Worm (Caenorhabditis elegans): ENCODE measurements around the gene B0432.11.

B0432.11 gene

ce11 chrII:305645-306044, 11.1 kb upstream of the B0432.11 start, which contains the start of gene col-69:
Gene col-69, minus strand, starts transcription at chrII:305745.
- no peak for TF ChIP-seq unc-62 (GFP tag; optimal IDR thresholded peaks at IDR 0.05)

ce11 chrII:303927-304711, 9.6 kb upstream of the B0432.11 start:
- no peak for TF ChIP-seq unc-62 (GFP tag; optimal IDR thresholded peaks at IDR 0.05)

ce11 chrII:300977-301772, 6.7 kb upstream of the B0432.11 start, which contains the start of gene K01A2.5:
Gene K01A2.5, plus strand, starts transcription at chrII:301273.
- no peak for TF ChIP-seq unc-62 (GFP tag; optimal IDR thresholded peaks at IDR 0.05)

ce11 chrII:299684-300083, 5.2 kb upstream of the B0432.11 start, which contains the start of gene K01A2.6:
Gene K01A2.6, plus strand, starts transcription at chrII:299984.
- TF ChIP-seq unc-62 (GFP tag; optimal IDR thresholded peaks at IDR 0.05), result no peak

- no peak for TF ChIP-seq unc-62 (GFP tag; optimal IDR thresholded peaks at IDR 0.05)
Measured at ce11 chrII:296911-297440, 2.5 kb upstream of the B0432.11 start, which contains the start of the genes clec-117 and B0432.1. Gene clec-117, minus strand, starts transcription at chrII:297011. Gene B0432.1, plus strand, starts transcription at chrII:297390.

ce11 chrII:290282-290681, 4.2 kb downstream of the B0432.11 start, which contains the start of gene djr-1.1:
Gene djr-1.1, plus strand, starts transcription at chrII:290582.
- TF ChIP-seq unc-62 (GFP tag; optimal IDR thresholded peaks at IDR 0.05), result no peak

ce11 chrII:288705-289205, 5.8 kb downstream of the B0432.11 start, which contains the start of gene mrpl-41:
Gene mrpl-41, plus strand, starts transcription at chrII:288939.
- no peak for TF ChIP-seq unc-62 (GFP tag; optimal IDR thresholded peaks at IDR 0.05)

- no peak for TF ChIP-seq unc-62 (GFP tag; optimal IDR thresholded peaks at IDR 0.05)
Measured at ce11 chrII:286551-286724, 8.1 kb downstream of the B0432.11 start, which contains the start of gene misc-1. Gene misc-1, plus strand, starts transcription at chrII:286625.

- TF ChIP-seq unc-62 (GFP tag; optimal IDR thresholded peaks at IDR 0.05), result no peak
Measured at ce11 chrII:285627-286550, 8.6 kb downstream of the B0432.11 start, which contains the start of gene B0432.10. Gene B0432.10, minus strand, starts transcription at chrII:286275.

ce11 chrII:283594-283993, 10.9 kb downstream of the B0432.11 start, which contains the start of gene B0432.9:
Gene B0432.9, minus strand, starts transcription at chrII:283694.
- no peak for TF ChIP-seq unc-62 (GFP tag; optimal IDR thresholded peaks at IDR 0.05)

- no peak for TF ChIP-seq unc-62 (GFP tag; optimal IDR thresholded peaks at IDR 0.05)
Measured at ce11 chrII:282483-282882, 12.0 kb downstream of the B0432.11 start, which contains the start of gene trul-1. Gene trul-1, minus strand, starts transcription at chrII:282583.

- no peak for TF ChIP-seq unc-62 (GFP tag; optimal IDR thresholded peaks at IDR 0.05)
Measured at ce11 chrII:278636-279035, 15.9 kb downstream of the B0432.11 start, which contains the start of gene B0432.8. Gene B0432.8, minus strand, starts transcription at chrII:278736.

ce11 chrII:273872-274271, 20.6 kb downstream of the B0432.11 start, which contains the start of gene B0432.7:
Gene B0432.7, minus strand, starts transcription at chrII:273972.
- no peak for TF ChIP-seq unc-62 (GFP tag; optimal IDR thresholded peaks at IDR 0.05)

- TF ChIP-seq unc-62 (GFP tag; optimal IDR thresholded peaks at IDR 0.05), result no peak
Measured at ce11 chrII:264053-264452, 30.5 kb downstream of the B0432.11 start, which contains the start of gene B0432.14. Gene B0432.14, plus strand, starts transcription at chrII:264353.

- no peak for TF ChIP-seq unc-62 (GFP tag; optimal IDR thresholded peaks at IDR 0.05)
Measured at ce11 chrII:263563-263962, 30.9 kb downstream of the B0432.11 start, which contains the start of gene scc-2. Gene scc-2, minus strand, starts transcription at chrII:263663.

Data from whole organism, dauer.